Worm (Caenorhabditis elegans) whole organism, L4 larva: ENCODE measurements around the gene T06E4.21.

Source experiments
- D1046.2 ChIP-seq: fragments of 200-800 bp; sonication (Bioruptor generic); IDR thresholded peaks from 2 replicates; pipeline ENCODE4 v1.3.6; 2022; ENCODE audit warnings: missing genetic modification characterization, missing compliant biosample characterization
- F37D6.2 ChIP-seq: sonication (generic microtip); optimal IDR thresholded peaks from 2 replicates; lab custom pipeline; 2016; ENCODE audit warnings: mild to moderate bottlenecking, missing genetic modification characterization, missing compliant biosample characterization
- T20F7.1 ChIP-seq: fragments of 200-800 bp; sonication (Bioruptor generic); optimal IDR thresholded peaks from 2 replicates; lab custom pipeline; 2018; ENCODE audit warnings: mild to moderate bottlenecking, missing genetic modification characterization, missing compliant biosample characterization
- T26A8.4 ChIP-seq: fragments of 200-800 bp; sonication (Bioruptor generic); IDR thresholded peaks from 2 replicates; pipeline ENCODE4 v1.3.6; 2022; ENCODE audit warnings: missing genetic modification characterization, missing compliant biosample characterization
- Y48G9A.11 ChIP-seq: fragments of 200-800 bp; sonication (Bioruptor generic); IDR thresholded peaks from 2 replicates; pipeline ENCODE4 v1.3.6; 2022; ENCODE audit warnings: missing genetic modification reagents, missing genetic modification characterization, missing compliant biosample characterization
- ZK337.2 ChIP-seq: fragments of 200-800 bp; sonication (Bioruptor generic); IDR thresholded peaks from 2 replicates; pipeline ENCODE4 v1.3.6; 2022; ENCODE audit warnings: missing genetic modification reagents, missing genetic modification characterization, missing compliant biosample characterization
- ZK546.5 ChIP-seq, 2 experiments: sonication (generic microtip); optimal IDR thresholded peaks; 2 replicates each; lab custom pipeline; 2017; ENCODE audit warnings: missing biosample characterization in 2 of 2, missing genetic modification characterization in 2 of 2
- aly-2 ChIP-seq: sonication (generic microtip); optimal IDR thresholded peaks from 2 replicates; lab custom pipeline; 2018; ENCODE audit warnings: missing biosample characterization, missing genetic modification characterization
- ama-1 ChIP-seq: fragments of 150-350 bp; optimal IDR thresholded peaks from 2 replicates; lab custom pipeline; 2014; ENCODE audit warnings: inconsistent platforms, mixed read lengths
- arid-1 ChIP-seq: fragments of 200-800 bp; sonication (Bioruptor generic); conservative IDR thresholded peaks from 2 replicates; pipeline ENCODE4 v1.3.6; 2022; ENCODE audit warnings: missing genetic modification reagents, missing genetic modification characterization, missing compliant biosample characterization
- ceh-44 ChIP-seq: fragments of 200-800 bp; sonication (Bioruptor generic); IDR thresholded peaks from 2 replicates; pipeline ENCODE4 v1.3.6; 2022; ENCODE audit warnings: missing genetic modification reagents, missing genetic modification characterization, missing compliant biosample characterization
- ces-1 ChIP-seq: fragments of 150-350 bp; sonication (generic microtip); optimal IDR thresholded peaks from 4 replicates; lab custom pipeline; 2014; ENCODE audit warnings: missing biosample characterization, missing genetic modification reagents, missing genetic modification characterization
- cey-2 ChIP-seq: sonication (generic microtip); optimal IDR thresholded peaks from 3 replicates; lab custom pipeline; 2017; ENCODE audit warnings: missing genetic modification characterization, mild to moderate bottlenecking, missing compliant biosample characterization, antibody characterized with exemption, borderline replicate concordance; ENCODE audit not compliant: insufficient read depth
- daf-19 ChIP-seq: fragments of 200-800 bp; sonication (Bioruptor generic); conservative IDR thresholded peaks from 2 replicates; pipeline ENCODE4 v1.3.6; 2022; ENCODE audit warnings: missing genetic modification characterization, missing compliant biosample characterization
- dmd-6 ChIP-seq: fragments of 200-800 bp; sonication (Bioruptor generic); IDR thresholded peaks from 2 replicates; pipeline ENCODE4 v1.3.6; 2022; ENCODE audit warnings: missing genetic modification reagents, missing genetic modification characterization, missing compliant biosample characterization
- dmd-8 ChIP-seq: fragments of 200-800 bp; sonication (Bioruptor generic); IDR thresholded peaks from 2 replicates; pipeline ENCODE4 v1.3.6; 2022; ENCODE audit warnings: missing genetic modification characterization, missing compliant biosample characterization
- dmd-9 ChIP-seq: fragments of 200-800 bp; sonication (Bioruptor generic); IDR thresholded peaks from 2 replicates; pipeline ENCODE4 v1.3.6; 2022; ENCODE audit warnings: missing genetic modification reagents, missing genetic modification characterization, missing compliant biosample characterization
- dpl-1 ChIP-seq: fragments of 150-350 bp; optimal IDR thresholded peaks from 2 replicates; lab custom pipeline; 2014; ENCODE audit warnings: missing biosample characterization, missing genetic modification reagents, missing genetic modification characterization
- dve-1 ChIP-seq: sonication (generic microtip); optimal IDR thresholded peaks from 2 replicates; lab custom pipeline; 2017; ENCODE audit warnings: antibody characterized with exemption, mild to moderate bottlenecking, missing genetic modification characterization, missing compliant biosample characterization; ENCODE audit not compliant: insufficient read depth
- gei-8 ChIP-seq: fragments of 200-800 bp; sonication (Bioruptor generic); optimal IDR thresholded peaks from 2 replicates; lab custom pipeline; 2018; ENCODE audit warnings: mild to moderate bottlenecking, missing genetic modification characterization, missing compliant biosample characterization
- hif-1 ChIP-seq, 2 experiments: sonication (generic microtip); optimal IDR thresholded peaks; 2 replicates each; lab custom pipeline; 2016 to 2017; ENCODE audit warnings: missing compliant biosample characterization in 2 of 2, missing genetic modification characterization in 2 of 2, missing genetic modification reagents in 2 of 2, missing genotype in 2 of 2, mild to moderate bottlenecking in 1 of 2
- hlh-30 ChIP-seq: sonication (generic microtip); optimal IDR thresholded peaks from 2 replicates; lab custom pipeline; 2017; ENCODE audit warnings: antibody characterized with exemption, mild to moderate bottlenecking, missing genetic modification characterization, missing compliant biosample characterization; ENCODE audit not compliant: insufficient read depth
- jun-1 ChIP-seq: fragments of 150-350 bp; optimal IDR thresholded peaks from 2 replicates; lab custom pipeline; 2014; ENCODE audit warnings: missing biosample characterization, missing genetic modification reagents, missing genetic modification characterization
- lim-7 ChIP-seq: fragments of 200-800 bp; sonication (Bioruptor generic); IDR thresholded peaks from 2 replicates; pipeline ENCODE4 v1.3.6; 2022; ENCODE audit warnings: missing genetic modification characterization, missing compliant biosample characterization
- lin-1 ChIP-seq: fragments of 200-800 bp; sonication (Bioruptor generic); IDR thresholded peaks from 2 replicates; pipeline ENCODE4 v1.3.6; 2022; ENCODE audit warnings: missing genetic modification reagents, missing genetic modification characterization, missing compliant biosample characterization
- lin-13 ChIP-seq: fragments of 150-350 bp; optimal IDR thresholded peaks from 2 replicates; lab custom pipeline; 2014; ENCODE audit warnings: missing biosample characterization, missing genetic modification reagents, missing genetic modification characterization
- lin-15B ChIP-seq: fragments of 150-350 bp; sonication (generic microtip); optimal IDR thresholded peaks from 3 replicates; lab custom pipeline; 2014; ENCODE audit warnings: missing biosample characterization, missing genetic modification characterization
- lin-38 ChIP-seq: fragments of 200-800 bp; sonication (Bioruptor generic); IDR thresholded peaks from 2 replicates; pipeline ENCODE4 v1.3.6; 2022; ENCODE audit warnings: missing genetic modification reagents, missing genetic modification characterization, missing compliant biosample characterization
- lir-3 ChIP-seq: sonication (generic microtip); optimal IDR thresholded peaks from 2 replicates; lab custom pipeline; 2016; ENCODE audit warnings: mild to moderate bottlenecking, missing genetic modification characterization, missing compliant biosample characterization
- mdt-29 ChIP-seq: fragments of 200-800 bp; sonication (Bioruptor generic); IDR thresholded peaks from 2 replicates; pipeline ENCODE4 v1.3.6; 2022; ENCODE audit warnings: missing genetic modification reagents, missing genetic modification characterization, missing compliant biosample characterization
- mes-2 ChIP-seq: sonication (generic microtip); optimal IDR thresholded peaks from 2 replicates; lab custom pipeline; 2016; ENCODE audit warnings: missing genotype, mild to moderate bottlenecking, missing genetic modification characterization, missing compliant biosample characterization; ENCODE audit not compliant: poor library complexity, severe bottlenecking
- mxl-2 ChIP-seq: fragments of 200-800 bp; sonication (Bioruptor generic); conservative IDR thresholded peaks from 2 replicates; pipeline ENCODE4 v1.3.6; 2022; ENCODE audit warnings: missing genetic modification reagents, missing genetic modification characterization, missing compliant biosample characterization
- nhr-111 ChIP-seq: fragments of 200-800 bp; sonication (Bioruptor generic); optimal IDR thresholded peaks from 2 replicates; lab custom pipeline; 2018; ENCODE audit warnings: mild to moderate bottlenecking, missing genetic modification characterization, missing compliant biosample characterization
- nhr-237 ChIP-seq: sonication (generic microtip); optimal IDR thresholded peaks from 2 replicates; lab custom pipeline; 2017; ENCODE audit warnings: missing biosample characterization, missing genetic modification characterization
- nhr-25 ChIP-seq: sonication (generic microtip); optimal IDR thresholded peaks from 2 replicates; lab custom pipeline; 2017; ENCODE audit warnings: missing genetic modification characterization, mild to moderate bottlenecking, missing compliant biosample characterization, antibody characterized with exemption, moderate library complexity, borderline replicate concordance; ENCODE audit not compliant: insufficient read depth
- nhr-6 ChIP-seq: fragments of 150-350 bp; optimal IDR thresholded peaks from 2 replicates; lab custom pipeline; 2014; ENCODE audit warnings: missing biosample characterization, missing genetic modification characterization
- nhr-76 ChIP-seq: fragments of 150-350 bp; optimal IDR thresholded peaks from 2 replicates; lab custom pipeline; 2014; ENCODE audit warnings: missing biosample characterization, missing genetic modification characterization
- pha-4 ChIP-seq, 2 experiments: fragments of 150-350 bp in 1 of 2; fragments of 200-800 bp in 1 of 2; sonication (Bioruptor generic) in 1 of 2; IDR thresholded peaks in 1 of 2; optimal IDR thresholded peaks in 1 of 2; 2 replicates each; pipeline versions ENCODE4 v1.3.6 to Lab custom; 2014 to 2022; ENCODE audit warnings: missing genetic modification characterization in 2 of 2, missing genetic modification reagents in 2 of 2, missing biosample characterization in 1 of 2, missing compliant biosample characterization in 1 of 2
- php-3 ChIP-seq: fragments of 200-800 bp; sonication (Bioruptor generic); IDR thresholded peaks from 2 replicates; pipeline ENCODE4 v1.3.6; 2022; ENCODE audit warnings: missing genetic modification reagents, missing genetic modification characterization, missing compliant biosample characterization
- pqm-1 ChIP-seq: sonication (generic microtip); optimal IDR thresholded peaks from 2 replicates; lab custom pipeline; 2017; ENCODE audit warnings: missing biosample characterization, missing genetic modification characterization
- saeg-2 ChIP-seq: fragments of 200-800 bp; sonication (Bioruptor generic); IDR thresholded peaks from 2 replicates; pipeline ENCODE4 v1.3.6; 2022; ENCODE audit warnings: missing genetic modification reagents, missing genetic modification characterization, missing compliant biosample characterization
- sdz-12 ChIP-seq: fragments of 200-800 bp; sonication (Bioruptor generic); optimal IDR thresholded peaks from 2 replicates; lab custom pipeline; 2018; ENCODE audit warnings: mild to moderate bottlenecking, missing genetic modification characterization, missing compliant biosample characterization
- set-16 ChIP-seq: fragments of 200-800 bp; sonication (Bioruptor generic); IDR thresholded peaks from 2 replicates; pipeline ENCODE4 v1.3.6; 2022; ENCODE audit warnings: missing genetic modification reagents, missing genetic modification characterization, missing compliant biosample characterization
- skn-1 ChIP-seq: fragments of 150-350 bp; optimal IDR thresholded peaks from 2 replicates; lab custom pipeline; 2014; ENCODE audit warnings: missing biosample characterization, missing genetic modification characterization
- spr-3 ChIP-seq: fragments of 200-800 bp; sonication (Bioruptor generic); optimal IDR thresholded peaks from 2 replicates; lab custom pipeline; 2018; ENCODE audit warnings: mild to moderate bottlenecking, missing genetic modification characterization, missing compliant biosample characterization
- tra-1 ChIP-seq: fragments of 200-800 bp; sonication (Bioruptor generic); IDR thresholded peaks from 2 replicates; pipeline ENCODE4 v1.3.6; 2022; ENCODE audit warnings: missing genetic modification reagents, missing genetic modification characterization, missing compliant biosample characterization
- zfp-3 ChIP-seq: fragments of 200-800 bp; sonication (Bioruptor generic); conservative IDR thresholded peaks from 2 replicates; pipeline ENCODE4 v1.3.6; 2022; ENCODE audit warnings: missing genetic modification reagents, missing genetic modification characterization, missing compliant biosample characterization
- zip-11 ChIP-seq: fragments of 200-800 bp; sonication (Bioruptor generic); IDR thresholded peaks from 2 replicates; pipeline ENCODE4 v1.3.6; 2022; ENCODE audit warnings: missing genetic modification characterization, missing compliant biosample characterization
- zip-2 ChIP-seq: fragments of 150-350 bp; optimal IDR thresholded peaks from 2 replicates; lab custom pipeline; 2014; ENCODE audit warnings: missing biosample characterization, missing genetic modification characterization
- ztf-11 ChIP-seq: fragments of 150-350 bp; optimal IDR thresholded peaks from 2 replicates; lab custom pipeline; 2014; ENCODE audit warnings: missing biosample characterization, missing genetic modification characterization

Gene T06E4.21

ce11 chrV:9692109-9692581 is 40.8 kb downstream of the T06E4.21 start, which contains the start of gene ztf-9 (continued):
- TF ChIP-seq aly-2 (tag; lab: Kevin White, UChicago) (no peak), mxl-2 (GFP tag; lab: Robert Waterston, UW) (no peak), lin-38 (GFP tag; lab: Robert Waterston, UW) (no peak; the same call in 1 of the 2 replicates), gei-8 (GFP tag; lab: Kevin White, UChicago) (no peak), cey-2 (tag; lab: Kevin White, UChicago) (no peak), tra-1 (no peak), jun-1 (tag; lab: Kevin White, UChicago) (no peak), skn-1 (tag; lab: Kevin White, UChicago) (no peak), dmd-6 (GFP tag; lab: Robert Waterston, UW) (peak; percentile 46; the same call in 1 of the 2 replicates), spr-3 (GFP tag; lab: Kevin White, UChicago) (no peak), D1046.2 (no peak), nhr-6 (no peak), arid-1 (GFP tag; lab: Robert Waterston, UW) (no peak), nhr-111 (GFP tag; lab: Kevin White, UChicago) (no peak), nhr-25 (tag; lab: Kevin White, UChicago) (peak; percentile 8), dmd-9 (GFP tag; lab: Robert Waterston, UW) (no peak), ceh-44 (GFP tag; lab: Robert Waterston, UW) (no peak), dve-1 (tag; lab: Kevin White, UChicago) (peak; percentile 50), T20F7.1 (GFP tag; lab: Kevin White, UChicago) (no peak), mes-2 (tag; lab: Kevin White, UChicago) (no peak), Y48G9A.11 (GFP tag; lab: Robert Waterston, UW) (no peak), set-16 (GFP tag; lab: Robert Waterston, UW) (peak; percentile 81; the same call in 1 of the 2 replicates), ces-1 (GFP tag; lab: Kevin White, UChicago) (no peak), saeg-2 (GFP tag; lab: Robert Waterston, UW) (no peak), hlh-30 (tag; lab: Kevin White, UChicago) (no peak), mdt-29 (GFP tag; lab: Robert Waterston, UW) (no peak), T26A8.4 (GFP tag; lab: Robert Waterston, UW) (no peak), zip-11 (no peak), dmd-8 (GFP tag; lab: Robert Waterston, UW) (no peak), F37D6.2 (tag; lab: Kevin White, UChicago) (no peak), ZK337.2 (no peak), php-3 (GFP tag; lab: Robert Waterston, UW) (no peak), nhr-237 (tag; lab: Kevin White, UChicago) (no peak), lin-1 (GFP tag; lab: Robert Waterston, UW) (no peak), zip-2 (tag; lab: Kevin White, UChicago) (no peak), daf-19 (GFP tag; lab: Robert Waterston, UW) (no peak), ZK546.5 (tag; optimal IDR thresholded peaks at IDR 0.05; lab: Kevin White, UChicago) (no peak), sdz-12 (GFP tag; lab: Kevin White, UChicago) (no peak), zfp-3 (GFP tag; lab: Robert Waterston, UW) (no peak), ama-1 (lab: Kevin White, UChicago) (no peak), lin-15B (tag; lab: Kevin White, UChicago) (no peak), dpl-1 (no peak), hif-1 (tag; optimal IDR thresholded peaks at IDR 0.05; lab: Kevin White, UChicago) (no peak), lir-3 (tag; lab: Kevin White, UChicago) (no peak), nhr-76 (tag; lab: Kevin White, UChicago) (no peak), lin-13 (GFP tag; lab: Kevin White, UChicago) (peak; percentile 44), ztf-11 (no peak), lim-7 (GFP tag; lab: Robert Waterston, UW) (no peak), pha-4 (GFP tag; IDR thresholded peaks at IDR 0.05; lab: Robert Waterston, UW) (peak; percentile 66; the same call in 1 of the 2 replicates), pha-4 (tag; optimal IDR thresholded peaks at IDR 0.05; lab: Kevin White, UChicago) (no peak), pqm-1 (tag; lab: Kevin White, UChicago) (peak; percentile 11)
